Fruit fly (Drosophila melanogaster) S2 (cell line): ENCODE measurements around the gene JhI-21.

ENCODE experiments used
- CG8478 ChIP-seq: fragments of >200 bp; optimal IDR thresholded peaks from 2 replicates; lab custom pipeline; 2018
- CTCF ChIP-seq, 2 experiments: fragments of >200 bp; optimal IDR thresholded peaks; 2 replicates each; lab custom pipeline; 2018

The JhI-21 gene

dm6 chr2L:12078695-12079094 lies 22.9 kb upstream of the JhI-21 start:
- no peak for TF ChIP-seq CG8478 (lab: Kevin White, UChicago)
- no peak for TF ChIP-seq CTCF (optimal IDR thresholded peaks at IDR 0.05; lab: Kevin White, UChicago)

- no peak for TF ChIP-seq CG8478 (lab: Kevin White, UChicago)
- TF ChIP-seq CTCF (optimal IDR thresholded peaks at IDR 0.05; lab: Kevin White, UChicago), result peak; percentile 73 to 77
These were observed 22.3 kb upstream of the JhI-21 start for dm6 chr2L:12078123-12078658.

- TF ChIP-seq CTCF (optimal IDR thresholded peaks at IDR 0.05; lab: Kevin White, UChicago), result no peak
- TF ChIP-seq CG8478 (lab: Kevin White, UChicago), result no peak
These were observed 20.0 kb upstream of the JhI-21 start, which contains the start of gene CG14947 for dm6 chr2L:12075850-12076249. Gene CG14947, plus strand, starts transcription at chr2L:12076100.

dm6 chr2L:12066617-12067251 lies 10.9 kb upstream of the JhI-21 start, which contains the start of gene firl:
Gene firl, minus strand, starts transcription at chr2L:12066775.
- TF ChIP-seq CTCF (optimal IDR thresholded peaks at IDR 0.05; lab: Kevin White, UChicago) (no peak), CG8478 (lab: Kevin White, UChicago) (no peak)

- no peak for TF ChIP-seq CG8478 (lab: Kevin White, UChicago)
- TF ChIP-seq CTCF (optimal IDR thresholded peaks at IDR 0.05; lab: Kevin White, UChicago), result no peak
These were observed 10.0 kb upstream of the JhI-21 start for dm6 chr2L:12065683-12066386.

- TF ChIP-seq CG8478 (lab: Kevin White, UChicago), result no peak
- TF ChIP-seq CTCF (optimal IDR thresholded peaks at IDR 0.05; lab: Kevin White, UChicago), result no peak
These were observed 7.2 kb upstream of the JhI-21 start, which contains the start of gene Rab3-GAP for dm6 chr2L:12063035-12063434. Gene Rab3-GAP, minus strand, starts transcription at chr2L:12063184.

- TF ChIP-seq CTCF (optimal IDR thresholded peaks at IDR 0.05; lab: Kevin White, UChicago) (no peak), CG8478 (lab: Kevin White, UChicago) (no peak)
These were observed 2.5 kb downstream of the JhI-21 start for dm6 chr2L:12053365-12053764.

- TF ChIP-seq CG8478 (lab: Kevin White, UChicago) (no peak), CTCF (optimal IDR thresholded peaks at IDR 0.05; lab: Kevin White, UChicago) (no peak)
These were observed 6.7 kb downstream of the JhI-21 start, which contains the start of gene PLCXD for dm6 chr2L:12049133-12049532. Gene PLCXD, plus strand, starts transcription at chr2L:12049418.

dm6 chr2L:12048723-12049122 lies 7.1 kb downstream of the JhI-21 start, which contains the start of gene Plzf:
Gene Plzf, minus strand, starts transcription at chr2L:12048918.
- TF ChIP-seq CG8478 (lab: Kevin White, UChicago), result no peak

dm6 chr2L:12046856-12047230 lies 9.0 kb downstream of the JhI-21 start:
- no peak for TF ChIP-seq CTCF (optimal IDR thresholded peaks at IDR 0.05; lab: Kevin White, UChicago)
- TF ChIP-seq CG8478 (lab: Kevin White, UChicago), result no peak

- TF ChIP-seq CTCF (optimal IDR thresholded peaks at IDR 0.05; lab: Kevin White, UChicago) (no peak), CG8478 (lab: Kevin White, UChicago) (no peak)
These were observed 9.6 kb downstream of the JhI-21 start, which contains the start of gene CG6770 for dm6 chr2L:12045941-12046855. Gene CG6770, minus strand, starts transcription at chr2L:12046118.

dm6 chr2L:12045578-12045940 lies 10.3 kb downstream of the JhI-21 start:
- no peak for TF ChIP-seq CTCF (optimal IDR thresholded peaks at IDR 0.05; lab: Kevin White, UChicago)
- TF ChIP-seq CG8478 (lab: Kevin White, UChicago), result no peak

dm6 chr2L:12044613-12045350 lies 11.1 kb downstream of the JhI-21 start, which contains the start of gene CG6785:
Gene CG6785, minus strand, starts transcription at chr2L:12045200.
- no peak for TF ChIP-seq CTCF (optimal IDR thresholded peaks at IDR 0.05; lab: Kevin White, UChicago)

- TF ChIP-seq CG8478 (lab: Kevin White, UChicago) (no peak), CTCF (optimal IDR thresholded peaks at IDR 0.05; lab: Kevin White, UChicago) (no peak)
These were observed 15.3 kb downstream of the JhI-21 start, which contains the start of gene CG6766 for dm6 chr2L:12040510-12040909. Gene CG6766, minus strand, starts transcription at chr2L:12040689.
